Worm (Caenorhabditis elegans): ENCODE measurements around the gene C31E10.11.

C31E10.11 gene

ce11 chrX:13969257-13969968 lies 21.2 kb downstream of the C31E10.11 start (continued):
- TF ChIP-seq mep-1 (tag; optimal IDR thresholded peaks at IDR 0.05): peak; percentile 61
- no peak for TF ChIP-seq alr-1 (tag; optimal IDR thresholded peaks at IDR 0.05; ENCODE audit: borderline replicate concordance)
- TF ChIP-seq efl-1 (optimal IDR thresholded peaks at IDR 0.05): peak; percentile 44 to 61
- TF ChIP-seq efl-1 (GFP tag; optimal IDR thresholded peaks at IDR 0.05 in 1 of 2): peak in 1 of 2 experiments; percentile 86
- TF ChIP-seq efl-3 (GFP tag; optimal IDR thresholded peaks at IDR 0.05): no peak
- TF ChIP-seq sox-4 (tag; optimal IDR thresholded peaks at IDR 0.05): no peak
- TF ChIP-seq ceh-63 (GFP tag; optimal IDR thresholded peaks at IDR 0.05): no peak
- peak; percentile 81 for TF ChIP-seq nhr-47 (tag; optimal IDR thresholded peaks at IDR 0.05)
- peak; percentile 96 for TF ChIP-seq fkh-10 (GFP tag; optimal IDR thresholded peaks at IDR 0.05)
- TF ChIP-seq hlh-4 (tag; optimal IDR thresholded peaks at IDR 0.05): no peak
- peak; percentile 63 for TF ChIP-seq elt-2 (tag; optimal IDR thresholded peaks at IDR 0.05)
- no peak for TF ChIP-seq fkh-4 (tag; optimal IDR thresholded peaks at IDR 0.05; ENCODE audit: borderline replicate concordance)
- peak; percentile 59 for TF ChIP-seq fos-1 (tag; optimal IDR thresholded peaks at IDR 0.05)
- peak; percentile 85 for TF ChIP-seq nhr-85 (tag)
- TF ChIP-seq mef-2 (tag; optimal IDR thresholded peaks at IDR 0.05): no peak
- no peak for TF ChIP-seq pag-3 (tag; optimal IDR thresholded peaks at IDR 0.05; ENCODE audit: borderline replicate concordance, insufficient read depth)
- TF ChIP-seq nhr-11 (tag; optimal IDR thresholded peaks at IDR 0.05): no peak
- peak; percentile 81 for TF ChIP-seq rnt-1 (tag; optimal IDR thresholded peaks at IDR 0.05)
- peak; percentile 15 for TF ChIP-seq C04F5.9 (tag; optimal IDR thresholded peaks at IDR 0.05)
- TF ChIP-seq dsc-1 (tag; optimal IDR thresholded peaks at IDR 0.05): peak; percentile 68
- peak; percentile 13 for TF ChIP-seq blmp-1 (tag; optimal IDR thresholded peaks at IDR 0.05)
- TF ChIP-seq hpl-2 (GFP tag; optimal IDR thresholded peaks at IDR 0.05): peak; percentile 23
- peak; percentile 41 for TF ChIP-seq nhr-77 (tag; optimal IDR thresholded peaks at IDR 0.05)
- TF ChIP-seq unc-86 (tag; optimal IDR thresholded peaks at IDR 0.05): peak; percentile 80
- peak; percentile 80 for TF ChIP-seq nhr-20 (tag; optimal IDR thresholded peaks at IDR 0.05)
- TF ChIP-seq ceh-90 (tag; optimal IDR thresholded peaks at IDR 0.05): no peak
- TF ChIP-seq nhr-71 (tag; optimal IDR thresholded peaks at IDR 0.05): peak; percentile 89
- TF ChIP-seq mab-9 (GFP tag; IDR thresholded peaks at IDR 0.05): peak; percentile 63; the same call in 1 of the 2 replicates
- TF ChIP-seq nhr-12 (tag; optimal IDR thresholded peaks at IDR 0.05): no peak
- TF ChIP-seq lir-3 (tag; optimal IDR thresholded peaks at IDR 0.05; ENCODE audit: poor library complexity): peak; percentile 55
- no peak for TF ChIP-seq ceh-8 (GFP tag; optimal IDR thresholded peaks at IDR 0.05)
- TF ChIP-seq nhr-237 (tag; optimal IDR thresholded peaks at IDR 0.05): peak; percentile 38
- peak; percentile 19 to 67 for TF ChIP-seq lin-35 (GFP tag; optimal IDR thresholded peaks at IDR 0.05)
- TF ChIP-seq irx-1 (tag; optimal IDR thresholded peaks at IDR 0.05): peak; percentile 84
- no peak for TF ChIP-seq ces-1 (GFP tag; optimal IDR thresholded peaks at IDR 0.05)
- TF ChIP-seq skn-1 (tag; optimal IDR thresholded peaks at IDR 0.05): no peak
- peak; percentile 30 to 50 (median 49) for TF ChIP-seq ceh-82 (tag; optimal IDR thresholded peaks at IDR 0.05)
- no peak for TF ChIP-seq egl-13 (tag; optimal IDR thresholded peaks at IDR 0.05)
- TF ChIP-seq ama-1 (optimal IDR thresholded peaks at IDR 0.05): no peak
- no peak for TF ChIP-seq C34B4.2 (tag; optimal IDR thresholded peaks at IDR 0.05)
- peak; percentile 59 for TF ChIP-seq xbp-1 (tag; optimal IDR thresholded peaks at IDR 0.05)
- TF ChIP-seq lin-39 (tag; optimal IDR thresholded peaks at IDR 0.05): peak; percentile 3
- no peak for TF ChIP-seq nhr-76 (tag; optimal IDR thresholded peaks at IDR 0.05)
- peak; percentile 93 for TF ChIP-seq fkh-8 (tag; optimal IDR thresholded peaks at IDR 0.05)
- peak; percentile 53 for TF ChIP-seq ztf-4 (tag; optimal IDR thresholded peaks at IDR 0.05)
- peak; percentile 37 for TF ChIP-seq unc-130 (tag; optimal IDR thresholded peaks at IDR 0.05)
- no peak for TF ChIP-seq egl-27 (tag; optimal IDR thresholded peaks at IDR 0.05)
- peak; percentile 71 for TF ChIP-seq nhr-19 (GFP tag; conservative IDR thresholded peaks at IDR 0.05)
- TF ChIP-seq lin-15B (tag; optimal IDR thresholded peaks at IDR 0.05): no peak
- peak; percentile 43 for TF ChIP-seq isw-1 (GFP tag; IDR thresholded peaks at IDR 0.05)
- no peak for TF ChIP-seq unc-62 (GFP tag; optimal IDR thresholded peaks at IDR 0.05)
- TF ChIP-seq unc-30 (tag; optimal IDR thresholded peaks at IDR 0.05): no peak

Data from whole organism, L1 larva.